Worm (Caenorhabditis elegans) whole organism, young adult: ENCODE results near the gene Y60C6A.2.

Experiments
- B0261.1 ChIP-seq: sonication (generic microtip); optimal IDR thresholded peaks from 2 replicates; lab custom pipeline; 2016; ENCODE audit warnings: mild to moderate bottlenecking, missing genetic modification characterization, moderate library complexity, missing compliant biosample characterization
- B0336.3 ChIP-seq: fragments of 200-800 bp; sonication (Bioruptor generic); IDR thresholded peaks from 2 replicates; pipeline ENCODE4 v1.3.6; 2022; ENCODE audit warnings: missing genetic modification characterization, missing compliant biosample characterization
- C06A6.2 ChIP-seq: fragments of 200-800 bp; sonication (Bioruptor generic); conservative IDR thresholded peaks from 2 replicates; pipeline ENCODE4 v1.3.6; 2022; ENCODE audit warnings: missing genetic modification characterization, missing compliant biosample characterization
- D2030.7 ChIP-seq: fragments of 200-800 bp; sonication (Bioruptor generic); IDR thresholded peaks from 2 replicates; pipeline ENCODE4 v1.3.6; 2022; ENCODE audit warnings: missing genetic modification reagents, missing genetic modification characterization, missing compliant biosample characterization
- F37B4.10 ChIP-seq: fragments of 200-800 bp; sonication (Bioruptor generic); IDR thresholded peaks from 2 replicates; pipeline ENCODE4 v1.3.6; 2022; ENCODE audit warnings: missing genetic modification characterization, missing compliant biosample characterization
- T26A5.8 ChIP-seq: sonication (generic microtip); optimal IDR thresholded peaks from 2 replicates; lab custom pipeline; 2016; ENCODE audit warnings: missing genetic modification characterization, missing compliant biosample characterization
- Y53G8AR.9 ChIP-seq: fragments of 200-800 bp; sonication (Bioruptor generic); conservative IDR thresholded peaks from 2 replicates; pipeline ENCODE4 v1.3.6; 2022; ENCODE audit warnings: missing genetic modification reagents, missing genetic modification characterization, missing compliant biosample characterization
- ZK185.1 ChIP-seq: sonication (generic microtip); optimal IDR thresholded peaks from 2 replicates; lab custom pipeline; 2016; ENCODE audit warnings: mild to moderate bottlenecking, missing genetic modification characterization, missing compliant biosample characterization; ENCODE audit not compliant: poor library complexity, severe bottlenecking
- atf-7 ChIP-seq: sonication (generic microtip); optimal IDR thresholded peaks from 2 replicates; lab custom pipeline; 2017; ENCODE audit warnings: mild to moderate bottlenecking, missing genetic modification characterization, missing compliant biosample characterization
- attf-3 ChIP-seq: fragments of 200-800 bp; sonication (Bioruptor generic); conservative IDR thresholded peaks from 2 replicates; pipeline ENCODE4 v1.3.6; 2022; ENCODE audit warnings: missing genetic modification reagents, missing genetic modification characterization, missing compliant biosample characterization
- bed-2 ChIP-seq: fragments of 200-800 bp; sonication (Bioruptor generic); IDR thresholded peaks from 2 replicates; pipeline ENCODE4 v1.3.6; 2022; ENCODE audit warnings: missing genetic modification reagents, missing genetic modification characterization, missing compliant biosample characterization
- cebp-1 ChIP-seq, 2 experiments: fragments of 200-800 bp in 1 of 2; sonication (Bioruptor generic) in 1 of 2; sonication (generic microtip) in 1 of 2; IDR thresholded peaks in 1 of 2; optimal IDR thresholded peaks in 1 of 2; 2 replicates each; pipeline versions ENCODE4 v1.3.6 to Lab custom; 2017 to 2022; ENCODE audit warnings: missing compliant biosample characterization in 2 of 2, missing genetic modification characterization in 2 of 2, mild to moderate bottlenecking in 1 of 2, missing genetic modification reagents in 1 of 2, moderate library complexity in 1 of 2
- ceh-100 ChIP-seq: fragments of 200-800 bp; sonication (Bioruptor generic); IDR thresholded peaks from 2 replicates; pipeline ENCODE4 v1.3.6; 2022; ENCODE audit warnings: missing genetic modification reagents, missing genetic modification characterization, missing compliant biosample characterization
- ceh-27 ChIP-seq: fragments of 200-800 bp; sonication (Bioruptor generic); optimal IDR thresholded peaks from 2 replicates; lab custom pipeline; 2018; ENCODE audit warnings: mild to moderate bottlenecking, missing genetic modification characterization, moderate library complexity, missing compliant biosample characterization
- die-1 ChIP-seq: sonication (generic microtip); optimal IDR thresholded peaks from 2 replicates; lab custom pipeline; 2016; ENCODE audit warnings: missing genotype, mild to moderate bottlenecking, missing genetic modification characterization, missing compliant biosample characterization
- dox-1 ChIP-seq: fragments of 200-800 bp; sonication (Bioruptor generic); IDR thresholded peaks from 2 replicates; pipeline ENCODE4 v1.3.6; 2022; ENCODE audit warnings: missing genetic modification reagents, missing genetic modification characterization, missing compliant biosample characterization
- ets-4 ChIP-seq: fragments of 200-800 bp; sonication (Bioruptor generic); optimal IDR thresholded peaks from 2 replicates; lab custom pipeline; 2018; ENCODE audit warnings: mild to moderate bottlenecking, missing genetic modification characterization, missing compliant biosample characterization
- fkh-3 ChIP-seq: sonication (generic microtip); optimal IDR thresholded peaks from 2 replicates; lab custom pipeline; 2016; ENCODE audit warnings: mild to moderate bottlenecking, missing genetic modification characterization, missing compliant biosample characterization
- gei-17 ChIP-seq: fragments of 200-800 bp; sonication (Bioruptor generic); optimal IDR thresholded peaks from 2 replicates; lab custom pipeline; 2018; ENCODE audit warnings: mild to moderate bottlenecking, missing genetic modification characterization, missing compliant biosample characterization
- hlh-26 ChIP-seq: fragments of 200-800 bp; sonication (Bioruptor generic); conservative IDR thresholded peaks from 2 replicates; pipeline ENCODE4 v1.3.6; 2022; ENCODE audit warnings: missing genetic modification reagents, missing genetic modification characterization, missing compliant biosample characterization
- let-526 ChIP-seq: fragments of 200-800 bp; sonication (Bioruptor generic); IDR thresholded peaks from 2 replicates; pipeline ENCODE4 v1.3.6; 2022; ENCODE audit warnings: missing genetic modification reagents, missing genetic modification characterization, missing compliant biosample characterization
- lin-26 ChIP-seq: fragments of 200-800 bp; sonication (Bioruptor generic); IDR thresholded peaks from 2 replicates; pipeline ENCODE4 v1.3.6; 2022; ENCODE audit warnings: missing genetic modification reagents, missing genetic modification characterization, missing compliant biosample characterization
- lin-35 ChIP-seq, 3 experiments: fragments of 150-350 bp in 2 of 3; sonication (generic microtip) in 1 of 3; optimal IDR thresholded peaks; 2 replicates each; lab custom pipeline; 2014 to 2018; ENCODE audit warnings: missing biosample characterization in 3 of 3, missing genetic modification characterization in 3 of 3, missing genetic modification reagents in 3 of 3
- lsy-27 ChIP-seq: sonication (generic microtip); optimal IDR thresholded peaks from 2 replicates; lab custom pipeline; 2017; ENCODE audit warnings: missing genetic modification characterization, mild to moderate bottlenecking, missing compliant biosample characterization, antibody characterized with exemption, missing genotype, borderline replicate concordance; ENCODE audit not compliant: insufficient read depth
- madf-6 ChIP-seq: fragments of 200-800 bp; sonication (Bioruptor generic); IDR thresholded peaks from 2 replicates; pipeline ENCODE4 v1.3.6; 2022; ENCODE audit warnings: missing genetic modification reagents, missing genetic modification characterization, missing compliant biosample characterization
- nhr-179 ChIP-seq: sonication (generic microtip); optimal IDR thresholded peaks from 2 replicates; lab custom pipeline; 2016; ENCODE audit warnings: mild to moderate bottlenecking, missing genetic modification characterization, missing compliant biosample characterization
- nhr-27 ChIP-seq: fragments of 200-800 bp; sonication (Bioruptor generic); optimal IDR thresholded peaks from 2 replicates; lab custom pipeline; 2018; ENCODE audit warnings: mild to moderate bottlenecking, missing genetic modification characterization, moderate library complexity, missing compliant biosample characterization
- pbrm-1 ChIP-seq: fragments of 200-800 bp; sonication (Bioruptor generic); IDR thresholded peaks from 2 replicates; pipeline ENCODE4 v1.3.6; 2022; ENCODE audit warnings: missing genetic modification reagents, missing genetic modification characterization, missing compliant biosample characterization
- pha-4 ChIP-seq: fragments of 150-350 bp; sonication (generic microtip); optimal IDR thresholded peaks from 2 replicates; lab custom pipeline; 2014; ENCODE audit warnings: missing biosample characterization, missing genetic modification reagents, missing genetic modification characterization
- snpc-4 ChIP-seq, 5 experiments: fragments of 150-350 bp in 1 of 5; sonication (generic microtip) in 4 of 5; optimal IDR thresholded peaks; 2 replicates each; lab custom pipeline; 2014 to 2018; ENCODE audit warnings: missing genetic modification characterization in 5 of 5, missing biosample characterization in 3 of 5, antibody characterized with exemption in 2 of 5, mild to moderate bottlenecking in 2 of 5, missing compliant biosample characterization in 2 of 5, missing genotype in 2 of 5, moderate library complexity in 2 of 5, missing genetic modification reagents in 1 of 5
- somi-1 ChIP-seq: fragments of 200-800 bp; sonication (Bioruptor generic); optimal IDR thresholded peaks from 2 replicates; lab custom pipeline; 2018; ENCODE audit warnings: mild to moderate bottlenecking, missing genetic modification characterization, missing compliant biosample characterization
- tbp1 ChIP-seq: fragments of 200-800 bp; sonication (Bioruptor generic); optimal IDR thresholded peaks from 2 replicates; lab custom pipeline; 2018; ENCODE audit warnings: mild to moderate bottlenecking, missing genetic modification characterization, missing compliant biosample characterization
- tbx-9 ChIP-seq: sonication (generic microtip); optimal IDR thresholded peaks from 2 replicates; lab custom pipeline; 2016; ENCODE audit warnings: borderline replicate concordance, missing genetic modification characterization, inconsistent platforms, missing compliant biosample characterization
- tlf-1 ChIP-seq: fragments of 200-800 bp; sonication (Bioruptor generic); optimal IDR thresholded peaks from 2 replicates; lab custom pipeline; 2018; ENCODE audit warnings: mild to moderate bottlenecking, missing genetic modification characterization, missing compliant biosample characterization
- zim-3 ChIP-seq: sonication (generic microtip); optimal IDR thresholded peaks from 2 replicates; lab custom pipeline; 2017; ENCODE audit warnings: mild to moderate bottlenecking, missing genetic modification characterization, moderate library complexity, missing compliant biosample characterization
- ztf-6 ChIP-seq: fragments of 200-800 bp; sonication (Bioruptor generic); IDR thresholded peaks from 2 replicates; pipeline ENCODE4 v1.3.6; 2022; ENCODE audit warnings: missing genetic modification reagents, missing genetic modification characterization, missing compliant biosample characterization

Gene Y60C6A.2

ce11 chrV:4823683-4824391 lies 38.6 kb upstream of the Y60C6A.2 start (continued):
- no peak for TF ChIP-seq ztf-6 (GFP tag; lab: Robert Waterston, UW)
- peak; percentile 25 for TF ChIP-seq tbx-9

- TF ChIP-seq nhr-27 (tag; lab: Kevin White, UChicago) (no peak), B0261.1 (tag; lab: Kevin White, UChicago) (no peak), ZK185.1 (no peak), Y53G8AR.9 (GFP tag; lab: Robert Waterston, UW) (no peak), C06A6.2 (GFP tag; lab: Robert Waterston, UW) (no peak), die-1 (tag; lab: Kevin White, UChicago) (no peak), nhr-179 (tag; lab: Kevin White, UChicago) (no peak), T26A5.8 (tag; lab: Kevin White, UChicago) (no peak), pha-4 (tag; lab: Kevin White, UChicago) (no peak), pbrm-1 (no peak), D2030.7 (no peak), atf-7 (tag; lab: Kevin White, UChicago) (no peak), ets-4 (GFP tag; lab: Kevin White, UChicago) (no peak), lin-26 (GFP tag; lab: Robert Waterston, UW) (no peak), lin-35 (GFP tag; optimal IDR thresholded peaks at IDR 0.05; lab: Kevin White, UChicago) (no peak)
These were observed 38.1 kb upstream of the Y60C6A.2 start, which contains the start of gene adss-1 for ce11 chrV:4823323-4823682. adss-1 (minus strand) TSS chrV:4823423.

- TF ChIP-seq somi-1 (GFP tag; lab: Kevin White, UChicago), result peak; percentile 36
- peak; percentile 84 for TF ChIP-seq cebp-1 (GFP tag; IDR thresholded peaks at IDR 0.05; lab: Robert Waterston, UW)
- TF ChIP-seq cebp-1 (tag; optimal IDR thresholded peaks at IDR 0.05; lab: Kevin White, UChicago), result peak; percentile 95
- no peak for TF ChIP-seq attf-3 (GFP tag; lab: Robert Waterston, UW)
These were observed 35.4 kb upstream of the Y60C6A.2 start for ce11 chrV:4820601-4821000.

- TF ChIP-seq snpc-4 (GFP tag; optimal IDR thresholded peaks at IDR 0.05; lab: Kevin White, UChicago), result no peak
- TF ChIP-seq snpc-4 (tag; optimal IDR thresholded peaks at IDR 0.05; lab: Kevin White, UChicago), result no peak
- TF ChIP-seq tbp1, result no peak
- TF ChIP-seq madf-6, result peak; percentile 31; the same call in 1 of the 2 replicates
- TF ChIP-seq ceh-27, result no peak
- TF ChIP-seq, all 124 proteins: peak for 1
These were observed 33.3 kb upstream of the Y60C6A.2 start, which contains the start of gene ccep-97 for ce11 chrV:4818563-4818962. ccep-97 (minus strand) TSS chrV:4818663.

ce11 chrV:4813825-4814224 lies 28.6 kb upstream of the Y60C6A.2 start:
- TF ChIP-seq fkh-3 (tag; lab: Kevin White, UChicago) (no peak), F37B4.10 (no peak), gei-17 (GFP tag; lab: Kevin White, UChicago) (no peak), tlf-1 (GFP tag; lab: Kevin White, UChicago) (no peak), T26A5.8 (tag; lab: Kevin White, UChicago) (no peak), zim-3 (tag; lab: Kevin White, UChicago) (no peak), bed-2 (GFP tag; lab: Robert Waterston, UW) (no peak), pha-4 (tag; lab: Kevin White, UChicago) (no peak), dox-1 (GFP tag; lab: Robert Waterston, UW) (no peak), ets-4 (GFP tag; lab: Kevin White, UChicago) (no peak), lsy-27 (tag; lab: Kevin White, UChicago) (no peak), tbx-9 (no peak), atf-7 (tag; lab: Kevin White, UChicago) (no peak), let-526 (no peak), hlh-26 (GFP tag; lab: Robert Waterston, UW) (no peak), ceh-100 (GFP tag; lab: Robert Waterston, UW) (no peak), B0336.3 (no peak)
